Worm (Caenorhabditis elegans) whole organism, late embryonic: ENCODE results near the gene dmsr-16.

Experiments
- ceh-22 ChIP-seq: sonication (generic microtip); optimal IDR thresholded peaks from 2 replicates; lab custom pipeline; 2017; ENCODE audit warnings: missing biosample characterization, missing genetic modification characterization
- ceh-30 ChIP-seq: fragments of 150-350 bp; optimal IDR thresholded peaks from 2 replicates; lab custom pipeline; 2014; ENCODE audit warnings: missing biosample characterization, missing genetic modification characterization
- ceh-34 ChIP-seq: sonication (generic microtip); optimal IDR thresholded peaks from 2 replicates; lab custom pipeline; 2016; ENCODE audit warnings: mild to moderate bottlenecking, missing genetic modification characterization, missing compliant biosample characterization
- ceh-9 ChIP-seq: sonication (generic microtip); optimal IDR thresholded peaks from 2 replicates; lab custom pipeline; 2016; ENCODE audit warnings: mild to moderate bottlenecking, missing genetic modification characterization, inconsistent platforms, missing compliant biosample characterization
- che-1 ChIP-seq: sonication (generic microtip); optimal IDR thresholded peaks from 2 replicates; lab custom pipeline; 2016; ENCODE audit warnings: mild to moderate bottlenecking, missing genetic modification characterization, missing compliant biosample characterization
- fax-1 ChIP-seq: sonication (generic microtip); optimal IDR thresholded peaks from 2 replicates; lab custom pipeline; 2016; ENCODE audit warnings: missing genotype, missing genetic modification characterization, missing compliant biosample characterization
- lim-6 ChIP-seq: sonication (generic microtip); optimal IDR thresholded peaks from 2 replicates; lab custom pipeline; 2016; ENCODE audit warnings: missing genetic modification characterization, missing compliant biosample characterization
- lin-11 ChIP-seq: fragments of 200-800 bp; sonication (Bioruptor generic); optimal IDR thresholded peaks from 2 replicates; lab custom pipeline; 2018; ENCODE audit warnings: mild to moderate bottlenecking, missing genetic modification characterization, missing compliant biosample characterization
- mec-3 ChIP-seq: sonication (generic microtip); optimal IDR thresholded peaks from 2 replicates; lab custom pipeline; 2016; ENCODE audit warnings: borderline replicate concordance, missing genetic modification characterization, missing compliant biosample characterization
- pat-9 ChIP-seq: fragments of 200-800 bp; sonication (Bioruptor generic); optimal IDR thresholded peaks from 2 replicates; lab custom pipeline; 2018; ENCODE audit warnings: mild to moderate bottlenecking, missing genetic modification characterization, moderate library complexity, missing compliant biosample characterization
- unc-55 ChIP-seq: sonication (generic microtip); optimal IDR thresholded peaks from 2 replicates; lab custom pipeline; 2017; ENCODE audit warnings: missing biosample characterization, missing genetic modification reagents, missing genetic modification characterization
- zip-5 ChIP-seq: sonication (generic microtip); optimal IDR thresholded peaks from 2 replicates; lab custom pipeline; 2016; ENCODE audit warnings: missing genetic modification characterization, missing compliant biosample characterization

DNA sequence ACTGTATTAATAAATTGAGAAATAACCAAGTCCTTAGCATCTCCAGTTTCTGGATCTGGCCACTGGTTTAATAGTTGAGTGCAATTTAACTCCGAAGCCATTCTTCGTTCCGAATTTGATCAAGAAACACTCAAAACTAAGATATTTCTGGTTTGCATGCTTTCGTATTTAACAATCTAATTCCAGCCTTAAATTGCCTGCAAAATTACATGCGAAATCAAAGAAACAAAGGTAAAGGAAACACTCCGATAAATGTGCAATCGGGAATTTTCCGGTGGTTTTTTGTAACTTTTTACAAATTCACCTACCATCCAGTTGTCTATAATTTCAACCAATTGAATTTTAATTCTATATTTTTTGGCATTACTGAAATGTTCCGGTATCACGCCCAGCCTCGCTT, 7.0 kb downstream of the dmsr-16 start, which contains the start of gene dmsr-10:
- TF ChIP-seq ceh-9 (tag; lab: Kevin White, UChicago) (no peak), unc-55 (no peak), lim-6 (tag; lab: Kevin White, UChicago) (no peak), pat-9 (tag; lab: Kevin White, UChicago) (no peak), fax-1 (tag; lab: Kevin White, UChicago) (no peak), zip-5 (tag; lab: Kevin White, UChicago) (no peak), lin-11 (tag; lab: Kevin White, UChicago) (no peak), ceh-34 (tag; lab: Kevin White, UChicago) (no peak), mec-3 (no peak), ceh-30 (tag; lab: Kevin White, UChicago) (no peak), ceh-22 (tag; lab: Kevin White, UChicago) (no peak), che-1 (tag; lab: Kevin White, UChicago) (no peak)
